Worm (Caenorhabditis elegans) whole organism, L2 larva: ENCODE data around the gene gstk-1.

Experiments
- F13H6.1 ChIP-seq: sonication (generic microtip); optimal IDR thresholded peaks from 2 replicates; lab custom pipeline; 2016; ENCODE audit warnings: missing genetic modification characterization, missing compliant biosample characterization
- R02D3.7 ChIP-seq: fragments of 150-350 bp; optimal IDR thresholded peaks from 2 replicates; lab custom pipeline; 2014; ENCODE audit warnings: missing biosample characterization, missing genetic modification characterization
- Y55F3AM.14 ChIP-seq: fragments of 200-800 bp; sonication (Bioruptor generic); optimal IDR thresholded peaks from 2 replicates; lab custom pipeline; 2018; ENCODE audit warnings: mild to moderate bottlenecking, missing genetic modification characterization, missing compliant biosample characterization
- aly-2 ChIP-seq: fragments of 150-350 bp; optimal IDR thresholded peaks from 2 replicates; lab custom pipeline; 2014; ENCODE audit warnings: missing biosample characterization, missing genetic modification characterization
- ceh-82 ChIP-seq: fragments of 150-350 bp; optimal IDR thresholded peaks from 2 replicates; lab custom pipeline; 2014; ENCODE audit warnings: missing biosample characterization, missing genetic modification characterization
- crh-2 ChIP-seq: sonication (generic microtip); optimal IDR thresholded peaks from 2 replicates; lab custom pipeline; 2017; ENCODE audit warnings: missing biosample characterization, missing genetic modification characterization
- dmd-4 ChIP-seq: sonication (generic microtip); optimal IDR thresholded peaks from 2 replicates; lab custom pipeline; 2017; ENCODE audit warnings: missing biosample characterization, missing genetic modification characterization
- egl-27 ChIP-seq: sonication (generic microtip); optimal IDR thresholded peaks from 3 replicates; lab custom pipeline; 2017; ENCODE audit warnings: missing biosample characterization, missing genetic modification reagents, missing genetic modification characterization
- elt-3 ChIP-seq: sonication (generic microtip); optimal IDR thresholded peaks from 2 replicates; lab custom pipeline; 2017; ENCODE audit warnings: missing biosample characterization, missing genetic modification characterization
- fos-1 ChIP-seq: fragments of 150-350 bp; optimal IDR thresholded peaks from 2 replicates; lab custom pipeline; 2014; ENCODE audit warnings: missing biosample characterization, missing genetic modification characterization
- lin-11 ChIP-seq: fragments of 150-350 bp; sonication (generic microtip); optimal IDR thresholded peaks from 2 replicates; lab custom pipeline; 2014; ENCODE audit warnings: missing biosample characterization, missing genetic modification characterization, inconsistent platforms, mixed read lengths
- lin-13 ChIP-seq: fragments of 150-350 bp; optimal IDR thresholded peaks from 2 replicates; lab custom pipeline; 2014; ENCODE audit warnings: missing biosample characterization, missing genetic modification reagents, missing genetic modification characterization
- lin-39 ChIP-seq: fragments of 150-350 bp; optimal IDR thresholded peaks from 2 replicates; lab custom pipeline; 2014; ENCODE audit warnings: missing biosample characterization, missing genetic modification reagents, missing genetic modification characterization
- lsy-2 ChIP-seq, 2 experiments: fragments of 150-350 bp in 1 of 2; sonication (generic microtip) in 1 of 2; optimal IDR thresholded peaks; 2 replicates each; lab custom pipeline; 2014 to 2017; ENCODE audit warnings: missing biosample characterization in 2 of 2, missing genetic modification characterization in 2 of 2
- mab-5 ChIP-seq: fragments of 150-350 bp; optimal IDR thresholded peaks from 2 replicates; lab custom pipeline; 2014; ENCODE audit warnings: missing biosample characterization, missing genetic modification characterization
- nhr-11 ChIP-seq: fragments of 150-350 bp; optimal IDR thresholded peaks from 2 replicates; lab custom pipeline; 2014; ENCODE audit warnings: missing biosample characterization, missing genetic modification characterization
- nhr-12 ChIP-seq: fragments of 150-350 bp; optimal IDR thresholded peaks from 2 replicates; lab custom pipeline; 2014; ENCODE audit warnings: missing biosample characterization, missing genetic modification characterization
- nhr-21 ChIP-seq: fragments of 150-350 bp; optimal IDR thresholded peaks from 2 replicates; lab custom pipeline; 2014; ENCODE audit warnings: missing biosample characterization, missing genetic modification characterization
- nhr-23 ChIP-seq: fragments of 150-350 bp; optimal IDR thresholded peaks from 2 replicates; lab custom pipeline; 2014; ENCODE audit warnings: missing biosample characterization, missing genetic modification reagents, missing genetic modification characterization
- nhr-25 ChIP-seq: fragments of 150-350 bp; sonication (generic microtip); optimal IDR thresholded peaks from 3 replicates; lab custom pipeline; 2014; ENCODE audit warnings: missing biosample characterization, missing genetic modification characterization
- nhr-77 ChIP-seq: fragments of 150-350 bp; optimal IDR thresholded peaks from 2 replicates; lab custom pipeline; 2014; ENCODE audit warnings: missing biosample characterization, missing genetic modification characterization
- peb-1 ChIP-seq: fragments of 150-350 bp; optimal IDR thresholded peaks from 2 replicates; lab custom pipeline; 2014; ENCODE audit warnings: missing biosample characterization, missing genetic modification characterization
- sem-4 ChIP-seq: fragments of 150-350 bp; optimal IDR thresholded peaks from 2 replicates; lab custom pipeline; 2014; ENCODE audit warnings: missing biosample characterization, missing genetic modification reagents, missing genetic modification characterization
- skn-1 ChIP-seq: sonication (generic microtip); optimal IDR thresholded peaks from 2 replicates; lab custom pipeline; 2017; ENCODE audit warnings: missing biosample characterization, missing genetic modification characterization
- sma-3 ChIP-seq: sonication (generic microtip); optimal IDR thresholded peaks from 2 replicates; lab custom pipeline; 2016; ENCODE audit warnings: missing genetic modification reagents, missing genetic modification characterization, missing compliant biosample characterization
- sma-9 ChIP-seq, 2 experiments: fragments of 150-350 bp in 1 of 2; sonication (generic microtip) in 1 of 2; optimal IDR thresholded peaks; 2 replicates each; lab custom pipeline; 2014 to 2016; ENCODE audit warnings: missing genetic modification characterization in 2 of 2, mild to moderate bottlenecking in 1 of 2, missing biosample characterization in 1 of 2, missing compliant biosample characterization in 1 of 2, missing genetic modification reagents in 1 of 2, moderate library complexity in 1 of 2
- unc-39 ChIP-seq: fragments of 150-350 bp; optimal IDR thresholded peaks from 2 replicates; lab custom pipeline; 2014; ENCODE audit warnings: missing biosample characterization, missing genetic modification characterization
- ztf-11 ChIP-seq: sonication (generic microtip); optimal IDR thresholded peaks from 2 replicates; lab custom pipeline; 2017; ENCODE audit warnings: missing biosample characterization, missing genetic modification characterization
- ztf-4 ChIP-seq: fragments of 150-350 bp; optimal IDR thresholded peaks from 2 replicates; lab custom pipeline; 2014; ENCODE audit warnings: missing biosample characterization, missing genetic modification characterization

Gene gstk-1

DNA sequence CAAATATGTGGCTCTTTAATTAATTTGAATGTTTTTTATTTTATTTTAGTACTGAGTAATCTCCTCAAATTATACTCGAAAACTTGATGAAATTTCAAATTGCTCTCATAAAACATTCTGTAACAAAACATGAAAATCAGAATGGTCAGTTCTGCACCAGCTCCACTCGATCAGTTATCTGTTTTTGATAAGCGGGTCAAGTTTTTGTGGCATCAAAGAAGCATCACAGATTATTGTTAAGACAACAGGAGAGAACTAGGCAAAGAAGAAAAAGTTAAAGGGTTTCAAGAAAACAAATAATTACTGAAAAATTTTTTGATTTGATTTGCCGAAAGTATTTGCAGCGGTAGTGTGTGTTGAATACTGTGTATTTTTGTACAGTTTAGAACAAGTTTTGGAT is 49.4 kb upstream of the gstk-1 start:
- peak; percentile 52 for TF ChIP-seq sma-9 (GFP tag; optimal IDR thresholded peaks at IDR 0.05; lab: Kevin White, UChicago)
- TF ChIP-seq sma-9 (tag; optimal IDR thresholded peaks at IDR 0.05; lab: Kevin White, UChicago), result no peak
- TF ChIP-seq aly-2 (tag; lab: Kevin White, UChicago), result no peak

DNA sequence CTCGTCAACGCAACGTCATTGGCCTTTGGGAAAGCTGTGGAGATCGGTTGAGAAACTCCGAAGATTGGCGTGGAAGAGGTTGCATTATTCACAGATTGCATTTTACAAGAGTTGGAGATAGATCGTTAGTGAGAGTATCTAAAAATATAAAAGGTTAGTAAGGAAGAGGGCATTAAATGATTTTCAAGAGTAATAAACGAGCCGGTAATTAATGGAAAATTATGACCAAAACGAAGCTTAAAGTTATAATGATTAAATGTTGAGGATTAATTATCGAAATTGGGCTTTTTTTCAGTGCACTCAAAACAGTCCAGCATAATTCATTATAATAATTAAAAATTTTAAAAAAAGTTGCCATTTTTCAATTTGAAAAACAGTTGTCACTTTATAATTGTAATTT is 47.2 kb upstream of the gstk-1 start, which contains the start of gene pap-2:
Gene pap-2 (minus strand): TSS at position 101 of the 400 bp plus-strand sequence.
- TF ChIP-seq sma-3 (no peak), egl-27 (no peak)

DNA sequence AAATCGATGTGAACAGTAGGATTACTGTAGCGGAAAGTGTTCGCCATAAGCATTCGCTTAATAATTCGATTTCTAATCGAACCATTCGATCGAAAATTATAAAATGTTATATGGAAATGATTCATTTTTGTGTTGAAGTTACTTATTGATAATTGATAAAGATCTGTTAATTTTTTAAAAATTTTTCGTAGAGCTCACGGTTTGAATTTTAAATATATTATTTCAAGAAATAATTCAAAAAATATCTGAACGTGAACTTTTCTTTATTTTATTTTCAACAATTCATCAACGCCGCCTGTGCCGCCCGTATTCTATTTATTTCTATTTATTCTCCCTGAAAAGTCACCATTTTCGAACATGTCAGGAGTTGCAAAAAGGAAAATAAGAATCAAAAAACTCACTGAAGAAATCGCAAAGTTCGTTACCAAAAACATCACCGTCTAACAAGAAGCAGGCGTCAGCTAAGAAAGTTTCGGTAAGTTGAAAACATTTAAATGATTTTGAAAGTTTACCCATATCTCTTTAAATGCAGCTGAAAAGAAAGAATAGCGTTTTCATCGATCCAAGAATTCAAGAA is 45.1 kb upstream of the gstk-1 start, which contains the start of the genes T15H9.5 and T15H9.4:
Gene T15H9.5 (minus strand): TSS at position 101 of the 577 bp plus-strand sequence.
Gene T15H9.4 (plus strand): TSS at position 527 of the 577 bp plus-strand sequence.
- TF ChIP-seq R02D3.7 (tag; lab: Kevin White, UChicago), result no peak

DNA sequence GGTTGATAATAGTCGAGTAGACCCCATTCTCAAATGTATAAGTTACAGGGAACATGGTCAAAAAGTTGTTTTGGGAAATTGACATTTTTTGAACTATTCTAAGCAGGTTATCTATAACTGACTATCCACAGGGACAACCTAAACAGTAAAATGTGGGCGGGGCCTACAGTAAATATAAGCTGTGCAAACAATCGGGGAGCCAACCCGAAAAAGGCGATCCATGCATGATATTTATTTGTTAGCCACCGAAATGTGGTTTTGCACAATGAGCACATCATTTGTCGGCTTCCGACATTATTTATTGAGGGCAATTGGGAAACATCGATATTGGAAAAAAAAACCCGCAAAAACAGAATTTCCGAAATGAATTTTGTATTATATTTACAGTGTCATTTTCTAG is 41.8 kb upstream of the gstk-1 start, which contains the start of gene hlh-6:
Gene hlh-6 (minus strand): TSS at position 101 of the 400 bp plus-strand sequence.
- TF ChIP-seq sma-9 (GFP tag; optimal IDR thresholded peaks at IDR 0.05; lab: Kevin White, UChicago), result no peak
- no peak for TF ChIP-seq sma-9 (tag; optimal IDR thresholded peaks at IDR 0.05; lab: Kevin White, UChicago)
- no peak for TF ChIP-seq mab-5
- no peak for TF ChIP-seq fos-1
- TF ChIP-seq R02D3.7 (tag; lab: Kevin White, UChicago), result no peak
- no peak for TF ChIP-seq peb-1 (tag; lab: Kevin White, UChicago)
- TF ChIP-seq nhr-12, result no peak
- no peak for TF ChIP-seq F13H6.1
- no peak for TF ChIP-seq crh-2
- TF ChIP-seq elt-3 (tag; lab: Kevin White, UChicago), result no peak
- TF ChIP-seq ceh-82 (tag; lab: Kevin White, UChicago), result no peak
- TF ChIP-seq Y55F3AM.14 (GFP tag; lab: Kevin White, UChicago), result no peak
- TF ChIP-seq nhr-21 (tag; lab: Kevin White, UChicago), result no peak

DNA sequence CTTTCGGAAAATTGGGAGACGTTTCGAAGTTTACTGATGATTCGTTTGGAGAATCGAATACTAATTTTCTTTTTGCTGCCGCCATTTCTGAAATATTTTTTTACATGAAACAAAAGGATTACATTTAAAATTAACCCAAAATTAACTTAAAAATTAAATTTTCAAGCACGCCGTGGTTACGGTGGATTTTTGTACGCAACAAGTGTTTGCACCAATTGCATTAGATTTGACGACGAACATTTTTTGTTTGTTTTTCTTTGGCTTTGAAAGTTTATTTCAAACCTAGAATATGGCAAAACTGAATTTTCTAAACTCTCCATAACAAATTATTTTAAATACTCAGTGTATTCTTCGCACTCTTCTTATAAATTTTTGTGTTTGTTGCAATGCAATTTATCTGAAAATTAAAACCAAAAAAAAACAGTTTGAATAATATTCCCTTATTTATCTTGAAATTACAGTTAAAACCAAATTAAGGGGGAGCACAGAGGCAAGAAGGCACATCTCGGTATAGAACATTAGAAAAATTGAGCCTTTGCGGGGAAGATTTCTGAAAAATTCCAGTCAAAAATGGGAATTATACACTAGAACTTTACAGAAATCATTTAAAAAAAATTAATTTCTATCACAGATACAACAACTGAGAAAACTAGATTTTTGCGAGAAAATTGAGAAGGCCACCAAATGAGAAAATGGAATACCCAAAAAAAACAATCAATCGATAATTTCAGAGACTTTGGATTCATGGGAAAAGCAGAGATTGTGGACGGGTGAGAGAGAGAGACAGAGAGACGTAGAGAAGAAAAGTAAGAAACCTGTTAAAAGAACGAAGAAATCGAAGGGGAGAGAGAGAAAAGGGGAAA is 39.2 kb upstream of the gstk-1 start, which contains the start of gene hal-3:
Gene hal-3 (minus strand): TSS at position 87 of the 863 bp plus-strand sequence.
- TF ChIP-seq lsy-2 (tag; optimal IDR thresholded peaks at IDR 0.05; lab: Kevin White, UChicago) (peak in 1 of 2 experiments; percentile 53), dmd-4 (no peak), nhr-11 (tag; lab: Kevin White, UChicago) (peak; percentile 21), sma-3 (peak; percentile 36)

DNA sequence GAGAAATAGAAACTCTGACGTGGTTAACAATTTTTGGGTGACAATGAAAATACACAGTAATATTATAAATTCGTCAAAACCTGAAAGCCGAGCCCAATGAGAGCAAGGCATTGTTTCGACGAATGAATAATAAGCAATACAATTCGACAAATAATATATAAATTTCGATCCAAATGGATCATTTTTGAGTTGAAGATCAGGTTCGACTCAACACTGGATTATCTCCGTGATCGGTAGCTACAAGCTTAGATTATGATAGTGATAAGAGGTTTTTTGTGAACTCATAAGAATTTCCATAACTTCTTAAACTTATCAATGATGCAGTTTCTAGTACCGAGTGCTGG is 38.6 kb upstream of the gstk-1 start:
- TF ChIP-seq lsy-2 (tag; optimal IDR thresholded peaks at IDR 0.05; lab: Kevin White, UChicago), result peak in 1 of 2 experiments; percentile 7
- TF ChIP-seq sma-9 (GFP tag; optimal IDR thresholded peaks at IDR 0.05; lab: Kevin White, UChicago), result peak; percentile 10
- no peak for TF ChIP-seq sma-9 (tag; optimal IDR thresholded peaks at IDR 0.05; lab: Kevin White, UChicago)
- no peak for TF ChIP-seq aly-2 (tag; lab: Kevin White, UChicago)
- peak; percentile 51 for TF ChIP-seq nhr-21 (tag; lab: Kevin White, UChicago)

DNA sequence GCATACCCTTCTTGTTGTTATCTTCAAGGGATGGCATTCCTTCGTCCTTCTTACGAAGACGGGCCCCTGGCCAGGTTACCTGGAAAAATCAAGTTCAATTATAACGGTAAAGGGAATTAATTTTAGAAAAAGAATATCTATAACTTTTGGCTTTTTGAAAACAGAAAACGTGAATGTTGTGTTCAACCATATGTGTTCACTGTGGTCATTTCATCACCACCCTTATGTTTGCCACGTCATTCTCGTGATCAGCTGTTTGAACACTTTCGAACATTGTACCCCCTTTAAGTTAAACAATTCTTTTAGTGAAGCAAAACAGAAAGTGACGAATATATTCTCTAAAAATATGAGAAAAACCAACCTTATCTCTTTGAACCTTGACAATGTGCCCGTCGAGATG is 37.7 kb upstream of the gstk-1 start:
- no peak for TF ChIP-seq nhr-11 (tag; lab: Kevin White, UChicago)
- no peak for TF ChIP-seq R02D3.7 (tag; lab: Kevin White, UChicago)
- no peak for TF ChIP-seq nhr-23 (tag; lab: Kevin White, UChicago)
- TF ChIP-seq sma-3, result no peak
- no peak for TF ChIP-seq nhr-77 (tag; lab: Kevin White, UChicago)
- no peak for TF ChIP-seq Y55F3AM.14 (GFP tag; lab: Kevin White, UChicago)
- no peak for TF ChIP-seq ztf-11 (tag; lab: Kevin White, UChicago)
- no peak for TF ChIP-seq ceh-82 (tag; lab: Kevin White, UChicago)
- TF ChIP-seq egl-27, result no peak
- no peak for TF ChIP-seq unc-39 (tag; lab: Kevin White, UChicago)
- no peak for TF ChIP-seq lin-13
- TF ChIP-seq sem-4, result no peak
- TF ChIP-seq ztf-4 (tag; lab: Kevin White, UChicago), result no peak
- no peak for TF ChIP-seq skn-1
- TF ChIP-seq lsy-2 (tag; optimal IDR thresholded peaks at IDR 0.05; lab: Kevin White, UChicago), result no peak
- TF ChIP-seq nhr-25 (tag; lab: Kevin White, UChicago), result no peak
- no peak for TF ChIP-seq lin-11
- TF ChIP-seq lin-39 (tag; lab: Kevin White, UChicago), result no peak
- TF ChIP-seq, all 48 proteins: peak for 0
